Worm (Caenorhabditis elegans) whole organism, young adult: ENCODE results near the gene Y62H9A.7.

ENCODE experiments used
- ceh-27 ChIP-seq: fragments of 200-800 bp; sonication (Bioruptor generic); optimal IDR thresholded peaks from 2 replicates; lab custom pipeline; 2018; ENCODE audit warnings: mild to moderate bottlenecking, missing genetic modification characterization, moderate library complexity, missing compliant biosample characterization
- lin-54 ChIP-seq: fragments of 200-800 bp; sonication (Bioruptor generic); optimal IDR thresholded peaks from 2 replicates; lab custom pipeline; 2018; ENCODE audit warnings: mild to moderate bottlenecking, missing genetic modification characterization, missing compliant biosample characterization

DNA sequence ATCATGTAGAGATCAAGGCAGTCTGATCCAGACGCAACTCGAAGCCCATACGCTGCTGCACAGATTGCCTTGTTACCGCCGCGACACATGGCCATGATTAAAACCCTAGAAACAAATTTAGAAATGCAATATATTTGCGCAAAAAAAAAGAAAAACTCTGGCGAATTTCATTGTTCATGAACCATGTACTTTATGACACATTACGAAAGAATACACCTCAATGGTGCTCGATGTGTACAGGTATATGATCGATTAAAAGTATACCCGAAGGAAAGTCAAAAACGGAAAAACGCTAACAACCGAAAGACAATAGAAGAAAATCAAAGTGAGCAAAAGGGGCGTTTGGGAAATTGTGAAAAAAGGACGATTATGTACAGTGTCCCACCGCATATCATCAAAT lies 6.9 kb upstream of the Y62H9A.7 start, which contains the start of gene Y62H9A.8:
- TF ChIP-seq ceh-27 (GFP tag; lab: Kevin White, UChicago) (no peak), lin-54 (GFP tag; lab: Kevin White, UChicago) (no peak)
